Fruit fly (Drosophila melanogaster): Measurements from ENCODE around the gene Cpr64Aa.

DNA sequence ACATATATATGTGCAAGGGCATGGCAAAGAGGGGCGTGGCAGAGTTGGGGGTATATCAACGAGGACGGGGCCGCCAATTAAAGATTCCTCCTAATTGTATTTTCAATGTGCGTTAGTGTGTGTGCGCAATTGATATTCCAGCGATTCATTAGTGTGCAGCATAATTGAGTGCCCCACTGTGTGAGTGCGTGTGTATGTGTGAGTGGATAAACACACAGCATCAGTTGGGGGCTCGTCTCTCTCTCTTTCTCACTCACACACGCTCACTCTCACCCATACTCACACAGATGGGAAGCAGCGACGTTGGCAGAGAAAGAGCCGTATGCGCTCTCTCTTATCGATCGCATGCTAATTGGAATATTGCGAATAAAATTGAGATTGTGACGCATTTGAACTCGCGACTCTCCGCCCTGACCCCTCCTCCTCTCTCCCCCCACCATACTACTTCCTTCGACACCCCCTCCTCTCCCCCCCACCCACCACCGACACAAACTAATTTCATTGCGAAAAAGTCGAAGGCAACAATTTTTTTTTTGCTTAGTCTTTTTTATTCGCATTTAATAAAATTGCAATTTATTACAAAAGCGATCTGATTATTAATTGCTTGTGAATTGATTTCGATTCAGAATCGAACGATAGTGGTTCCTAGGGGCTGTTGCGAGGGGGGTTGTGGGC is 24.8 kb upstream of the Cpr64Aa start:
- TF ChIP-seq gl (tag; optimal IDR thresholded peaks at IDR 0.05): no peak
- TF ChIP-seq CG34367 (tag; optimal IDR thresholded peaks at IDR 0.05): no peak
- TF ChIP-seq Pif1A (GFP tag; optimal IDR thresholded peaks at IDR 0.05): no peak
- TF ChIP-seq CG13204 (GFP tag; optimal IDR thresholded peaks at IDR 0.05): no peak
- TF ChIP-seq CG15710 (tag; optimal IDR thresholded peaks at IDR 0.05): no peak
- TF ChIP-seq CG8301 (tag; optimal IDR thresholded peaks at IDR 0.05): no peak
- no peak for TF ChIP-seq fd96Ca (GFP tag; IDR thresholded peaks at IDR 0.05)
- no peak for TF ChIP-seq EcR (GFP tag; optimal IDR thresholded peaks at IDR 0.05)
- no peak for TF ChIP-seq CG14655 (GFP tag; optimal IDR thresholded peaks at IDR 0.05)
- no peak for TF ChIP-seq Ets98B (GFP tag; IDR thresholded peaks at IDR 0.05)
- TF ChIP-seq CG10348 (GFP tag; IDR thresholded peaks at IDR 0.05): no peak
- TF ChIP-seq CG9948 (tag; optimal IDR thresholded peaks at IDR 0.05): no peak
- TF ChIP-seq rn (GFP tag; IDR thresholded peaks at IDR 0.05): no peak
